Fruit fly (Drosophila melanogaster) Kc167 (cell line): ENCODE results near the gene CG32856.

ENCODE experiments used
- Sin3A ChIP-seq: fragments of >200 bp; optimal IDR thresholded peaks from 2 replicates; lab custom pipeline; 2018; ENCODE audit warnings: missing external identifiers
- h ChIP-seq: fragments of >200 bp; optimal IDR thresholded peaks from 3 replicates; lab custom pipeline; 2018; ENCODE audit warnings: missing external identifiers
- insv ChIP-seq: fragments of >200 bp; optimal IDR thresholded peaks from 3 replicates; lab custom pipeline; 2018; ENCODE audit warnings: missing external identifiers
- psq ChIP-seq: fragments of >200 bp; optimal IDR thresholded peaks from 2 replicates; lab custom pipeline; 2017; ENCODE audit warnings: missing external identifiers

dm6 chr3R:16008300-16008699 is 43.1 kb upstream of the CG32856 start:
- TF ChIP-seq psq (lab: Kevin White, UChicago) (no peak), insv (lab: Kevin White, UChicago) (no peak), Sin3A (lab: Kevin White, UChicago) (no peak), h (lab: Kevin White, UChicago) (no peak)
